Fruit fly (Drosophila melanogaster) whole organism, embryonic: ENCODE measurements around the gene ClpP.

ENCODE experiments used
- Atf6 ChIP-seq: fragments of 200-800 bp; sonication (Bioruptor generic); IDR thresholded peaks from 2 replicates; pipeline ENCODE4 v1.3.6; 2022; ENCODE audit warnings: missing biosample characterization, missing genetic modification characterization
- BEAF-32 ChIP-seq: fragments of 200-800 bp; sonication (Bioruptor generic); optimal IDR thresholded peaks from 3 replicates; lab custom pipeline; 2017; ENCODE audit warnings: missing biosample characterization, missing genetic modification characterization, mild to moderate bottlenecking, moderate library complexity, missing genetic modification reagents
- Bdp1 ChIP-seq: fragments of 200-800 bp; sonication (Bioruptor generic); optimal IDR thresholded peaks from 3 replicates; lab custom pipeline; 2016; ENCODE audit warnings: missing biosample characterization, missing genetic modification characterization
- C15 ChIP-seq: fragments of 200-800 bp; sonication (Bioruptor generic); IDR thresholded peaks from 3 replicates; pipeline ENCODE4 v1.3.6; 2022; ENCODE audit warnings: missing biosample characterization, missing genetic modification characterization
- CG12744 ChIP-seq: fragments of 200-800 bp; sonication (Bioruptor generic); optimal IDR thresholded peaks from 2 replicates; lab custom pipeline; 2016; ENCODE audit warnings: missing biosample characterization, missing genetic modification characterization
- CG13287 ChIP-seq: fragments of 200-800 bp; sonication (Bioruptor generic); IDR thresholded peaks from 2 replicates; pipeline ENCODE4 v1.3.6; 2022; ENCODE audit warnings: missing biosample characterization, missing genetic modification characterization; ENCODE audit not compliant: partially characterized antibody
- CG15269 ChIP-seq: fragments of 200-800 bp; sonication (Bioruptor generic); optimal IDR thresholded peaks from 2 replicates; lab custom pipeline; 2018; ENCODE audit warnings: missing biosample characterization, mild to moderate bottlenecking, missing genetic modification characterization, moderate library complexity
- CG15601 ChIP-seq: fragments of 200-800 bp; sonication (Bioruptor generic); optimal IDR thresholded peaks from 3 replicates; lab custom pipeline; 2019; ENCODE audit warnings: missing biosample characterization, mild to moderate bottlenecking, missing genetic modification characterization, moderate library complexity
- CG1602 ChIP-seq: fragments of 200-800 bp; sonication (Bioruptor generic); optimal IDR thresholded peaks from 3 replicates; lab custom pipeline; 2016; ENCODE audit warnings: missing biosample characterization, missing genetic modification characterization
- CG18011 ChIP-seq: fragments of 200-800 bp; sonication (Bioruptor generic); optimal IDR thresholded peaks from 2 replicates; lab custom pipeline; 2017; ENCODE audit warnings: missing biosample characterization, missing genetic modification characterization, mild to moderate bottlenecking, moderate library complexity, missing genotype
- CG42726 ChIP-seq: fragments of 200-800 bp; sonication (Bioruptor generic); IDR thresholded peaks from 2 replicates; pipeline ENCODE4 v1.3.6; 2022; ENCODE audit warnings: missing biosample characterization, missing genetic modification characterization; ENCODE audit not compliant: partially characterized antibody
- CG4282 ChIP-seq: fragments of 200-800 bp; sonication (Bioruptor generic); optimal IDR thresholded peaks from 2 replicates; lab custom pipeline; 2016; ENCODE audit warnings: missing biosample characterization, missing genetic modification characterization
- CG4730 ChIP-seq: fragments of 200-800 bp; sonication (Bioruptor generic); IDR thresholded peaks from 2 replicates; pipeline ENCODE4 v1.3.6; 2022; ENCODE audit warnings: missing biosample characterization, missing genetic modification characterization
- CG8944 ChIP-seq: fragments of 200-800 bp; sonication (Bioruptor generic); optimal IDR thresholded peaks from 3 replicates; lab custom pipeline; 2016; ENCODE audit warnings: missing biosample characterization, missing genetic modification characterization
- CG9215 ChIP-seq: fragments of 200-800 bp; sonication (Bioruptor generic); IDR thresholded peaks from 2 replicates; pipeline ENCODE4 v1.3.6; 2022; ENCODE audit warnings: missing biosample characterization, missing genetic modification characterization
- CG9609 ChIP-seq: fragments of 200-800 bp; sonication (Bioruptor generic); optimal IDR thresholded peaks from 3 replicates; lab custom pipeline; 2016; ENCODE audit warnings: missing biosample characterization, missing genetic modification characterization
- CG9817 ChIP-seq: fragments of 200-800 bp; sonication (Bioruptor generic); optimal IDR thresholded peaks from 2 replicates; lab custom pipeline; 2018; ENCODE audit warnings: missing biosample characterization, mild to moderate bottlenecking, missing genetic modification characterization, moderate library complexity
- CG9932 ChIP-seq: fragments of 200-800 bp; sonication (Bioruptor generic); IDR thresholded peaks from 2 replicates; pipeline ENCODE4 v1.3.6; 2022; ENCODE audit warnings: missing biosample characterization, missing genetic modification characterization
- Eip74EF ChIP-seq, 2 experiments: fragments of 200-800 bp in 1 of 2; fragments of >200 bp in 1 of 2; sonication (Bioruptor generic) in 1 of 2; optimal IDR thresholded peaks; 2 replicates each; lab custom pipeline; 2017 to 2019; ENCODE audit warnings: missing biosample characterization in 2 of 2, missing genetic modification characterization in 2 of 2, mild to moderate bottlenecking in 1 of 2, moderate library complexity in 1 of 2
- HLH4C ChIP-seq: fragments of 200-800 bp; sonication (Bioruptor generic); IDR thresholded peaks from 3 replicates; pipeline ENCODE4 v1.3.6; 2022; ENCODE audit warnings: missing biosample characterization, missing genetic modification characterization; ENCODE audit not compliant: partially characterized antibody
- HLH54F ChIP-seq: fragments of 200-800 bp; sonication (Bioruptor generic); optimal IDR thresholded peaks from 3 replicates; lab custom pipeline; 2016; ENCODE audit warnings: missing biosample characterization, missing genetic modification characterization
- Hey ChIP-seq: fragments of 200-800 bp; sonication (Bioruptor generic); optimal IDR thresholded peaks from 3 replicates; lab custom pipeline; 2018; ENCODE audit warnings: missing biosample characterization, mild to moderate bottlenecking, missing genetic modification characterization
- Hr3 ChIP-seq: fragments of 200-800 bp; sonication (Bioruptor generic); optimal IDR thresholded peaks from 3 replicates; lab custom pipeline; 2016; ENCODE audit warnings: missing biosample characterization, missing genetic modification characterization
- Max ChIP-seq: fragments of 200-800 bp; sonication (Bioruptor generic); optimal IDR thresholded peaks from 2 replicates; lab custom pipeline; 2016; ENCODE audit warnings: missing biosample characterization, mild to moderate bottlenecking, missing genetic modification characterization
- Mrtf ChIP-seq: fragments of 200-800 bp; sonication (Bioruptor generic); IDR thresholded peaks from 3 replicates; pipeline ENCODE4 v1.3.6; 2022; ENCODE audit warnings: missing biosample characterization, missing genetic modification characterization
- NfI ChIP-seq: fragments of 200-800 bp; sonication (Bioruptor generic); optimal IDR thresholded peaks from 3 replicates; lab custom pipeline; 2018; ENCODE audit warnings: missing biosample characterization, mild to moderate bottlenecking, missing genetic modification characterization, moderate library complexity
- Ravus ChIP-seq: fragments of 200-800 bp; sonication (Bioruptor generic); IDR thresholded peaks from 2 replicates; pipeline ENCODE4 v1.3.6; 2022; ENCODE audit warnings: missing biosample characterization, missing genetic modification characterization
- btn ChIP-seq: fragments of 200-800 bp; sonication (Bioruptor generic); optimal IDR thresholded peaks from 2 replicates; lab custom pipeline; 2016; ENCODE audit warnings: missing biosample characterization, missing genetic modification characterization
- chif ChIP-seq, 2 experiments: fragments of 200-800 bp; sonication (Bioruptor generic); optimal IDR thresholded peaks; 3 replicates each; lab custom pipeline; 2016; ENCODE audit warnings: missing biosample characterization in 2 of 2, missing genetic modification characterization in 2 of 2
- chinmo ChIP-seq: fragments of 200-800 bp; sonication (Bioruptor generic); IDR thresholded peaks from 4 replicates; pipeline ENCODE4 v1.3.6; 2022; ENCODE audit warnings: missing biosample characterization, missing genetic modification characterization; ENCODE audit not compliant: partially characterized antibody
- corto ChIP-seq: fragments of 200-800 bp; sonication (Bioruptor generic); optimal IDR thresholded peaks from 2 replicates; lab custom pipeline; 2016; ENCODE audit warnings: missing biosample characterization, mild to moderate bottlenecking, missing genetic modification characterization, moderate library complexity
- dan ChIP-seq: fragments of 200-800 bp; sonication (Bioruptor generic); IDR thresholded peaks from 2 replicates; pipeline ENCODE4 v1.3.6; 2022; ENCODE audit warnings: missing biosample characterization, missing genetic modification characterization
- disco-r ChIP-seq: fragments of 200-800 bp; sonication (Bioruptor generic); optimal IDR thresholded peaks from 2 replicates; lab custom pipeline; 2016; ENCODE audit warnings: missing biosample characterization, missing genetic modification characterization
- h ChIP-seq: fragments of >200 bp; optimal IDR thresholded peaks from 2 replicates; lab custom pipeline; 2017
- hbn ChIP-seq: fragments of 200-800 bp; sonication (Bioruptor generic); IDR thresholded peaks from 2 replicates; pipeline ENCODE4 v1.3.6; 2022; ENCODE audit warnings: missing biosample characterization, missing genetic modification characterization; ENCODE audit not compliant: partially characterized antibody
- hkb ChIP-seq, 2 experiments: fragments of 200-800 bp in 1 of 2; fragments of >200 bp in 1 of 2; sonication (Bioruptor generic) in 1 of 2; IDR thresholded peaks in 1 of 2; optimal IDR thresholded peaks in 1 of 2; 2 replicates each; pipeline versions ENCODE4 v1.3.6 to Lab custom; 2017 to 2022; ENCODE audit warnings: missing biosample characterization in 1 of 2, missing genetic modification characterization in 1 of 2
- lab ChIP-seq: fragments of 200-800 bp; sonication (Bioruptor generic); optimal IDR thresholded peaks from 3 replicates; lab custom pipeline; 2017; ENCODE audit warnings: missing biosample characterization, missing genetic modification characterization, mild to moderate bottlenecking, moderate library complexity, missing genetic modification reagents
- oc ChIP-seq: fragments of 200-800 bp; sonication (Bioruptor generic); optimal IDR thresholded peaks from 2 replicates; lab custom pipeline; 2018; ENCODE audit warnings: missing biosample characterization, mild to moderate bottlenecking, missing genetic modification characterization, moderate library complexity
- onecut ChIP-seq: fragments of 200-800 bp; sonication (Bioruptor generic); IDR thresholded peaks from 2 replicates; pipeline ENCODE4 v1.3.6; 2022; ENCODE audit warnings: missing biosample characterization, missing genetic modification characterization
- p53 ChIP-seq: fragments of 200-800 bp; sonication (Bioruptor generic); optimal IDR thresholded peaks from 2 replicates; lab custom pipeline; 2016; ENCODE audit warnings: missing biosample characterization, missing genetic modification characterization
- pb ChIP-seq: fragments of 200-800 bp; sonication (Bioruptor generic); optimal IDR thresholded peaks from 3 replicates; lab custom pipeline; 2016; ENCODE audit warnings: missing biosample characterization, missing genetic modification characterization
- phol ChIP-seq: fragments of 200-800 bp; sonication (Bioruptor generic); optimal IDR thresholded peaks from 3 replicates; lab custom pipeline; 2018; ENCODE audit warnings: missing biosample characterization, mild to moderate bottlenecking, missing genetic modification characterization, moderate library complexity
- pnt ChIP-seq: fragments of 200-800 bp; sonication (Bioruptor generic); optimal IDR thresholded peaks from 3 replicates; lab custom pipeline; 2016; ENCODE audit warnings: missing biosample characterization, missing genetic modification characterization
- shn ChIP-seq: fragments of 200-800 bp; sonication (Bioruptor generic); optimal IDR thresholded peaks from 3 replicates; lab custom pipeline; 2016; ENCODE audit warnings: missing biosample characterization, missing genetic modification characterization
- sob ChIP-seq: fragments of 200-800 bp; sonication (Bioruptor generic); IDR thresholded peaks from 2 replicates; pipeline ENCODE4 v1.3.6; 2022; ENCODE audit warnings: missing biosample characterization, missing genetic modification characterization
- stwl ChIP-seq: fragments of 200-800 bp; sonication (Bioruptor generic); optimal IDR thresholded peaks from 3 replicates; lab custom pipeline; 2018; ENCODE audit warnings: missing biosample characterization, mild to moderate bottlenecking, missing genetic modification characterization, moderate library complexity
- wek ChIP-seq: fragments of 200-800 bp; sonication (Bioruptor generic); optimal IDR thresholded peaks from 3 replicates; lab custom pipeline; 2018; ENCODE audit warnings: missing biosample characterization, mild to moderate bottlenecking, missing genetic modification characterization, moderate library complexity
- zf30C ChIP-seq: fragments of 200-800 bp; sonication (Bioruptor generic); optimal IDR thresholded peaks from 3 replicates; lab custom pipeline; 2018; ENCODE audit warnings: missing biosample characterization, mild to moderate bottlenecking, missing genetic modification characterization
- zfh1 ChIP-seq: fragments of 200-800 bp; sonication (Bioruptor generic); IDR thresholded peaks from 3 replicates; pipeline ENCODE4 v1.3.6; 2022; ENCODE audit warnings: missing biosample characterization, missing genetic modification characterization

The ClpP gene

dm6 chr2L:10339212-10339721, 17.3 kb upstream of the ClpP start, which contains the start of gene SamDC (continued):
- no peak for TF ChIP-seq h (lab: Kevin White, UChicago)
- peak; percentile 4 for TF ChIP-seq Max (GFP tag; lab: Kevin White, UChicago)
- TF ChIP-seq Hr3 = peak; percentile 37
- TF ChIP-seq Ravus = no peak
- no peak for TF ChIP-seq C15 (GFP tag; lab: Robert Waterston, UW)
- TF ChIP-seq CG12744 (GFP tag; lab: Kevin White, UChicago) = no peak
- TF ChIP-seq CG15601 (tag; lab: Kevin White, UChicago) = peak; percentile 59
- TF ChIP-seq CG9817 (tag; lab: Kevin White, UChicago) = peak; percentile 29
- TF ChIP-seq hbn = peak; percentile 54
- TF ChIP-seq phol (tag; lab: Kevin White, UChicago) = peak; percentile 42
- TF ChIP-seq HLH4C = peak; percentile 76
- no peak for TF ChIP-seq disco-r (GFP tag; lab: Kevin White, UChicago)
- no peak for TF ChIP-seq CG4282
- no peak for TF ChIP-seq zf30C (GFP tag; lab: Kevin White, UChicago)
- TF ChIP-seq chinmo (GFP tag; lab: Robert Waterston, UW) = peak; percentile 90; the same call in 3 of the 4 replicates
- TF ChIP-seq CG9609 (GFP tag; lab: Kevin White, UChicago) = no peak
- peak; percentile 13 for TF ChIP-seq wek (GFP tag; lab: Kevin White, UChicago)
- TF ChIP-seq CG4730 (GFP tag; lab: Robert Waterston, UW) = no peak
- no peak for TF ChIP-seq btn (GFP tag; lab: Kevin White, UChicago)
- TF ChIP-seq pb (GFP tag; lab: Kevin White, UChicago) = peak; percentile 39
- peak; percentile 39 for TF ChIP-seq CG1602 (GFP tag; lab: Kevin White, UChicago)
- TF ChIP-seq Eip74EF (GFP tag; optimal IDR thresholded peaks at IDR 0.05; lab: Kevin White, UChicago) = peak in 1 of 2 experiments; percentile 94
- TF ChIP-seq HLH54F (GFP tag; lab: Kevin White, UChicago) = peak; percentile 23
- TF ChIP-seq Atf6 (GFP tag; lab: Robert Waterston, UW) = peak; percentile 46; the same call in 1 of the 2 replicates
- no peak for TF ChIP-seq p53 (GFP tag; lab: Kevin White, UChicago)
- TF ChIP-seq CG13287 (GFP tag; lab: Robert Waterston, UW) = peak; percentile 79
- no peak for TF ChIP-seq shn
- TF ChIP-seq BEAF-32 = peak; percentile 88
- peak in 1 of 2 experiments; percentile 24 for TF ChIP-seq chif (GFP tag; optimal IDR thresholded peaks at IDR 0.05; lab: Kevin White, UChicago)
- no peak for TF ChIP-seq Bdp1 (GFP tag; lab: Kevin White, UChicago)
- no peak for TF ChIP-seq oc (tag; lab: Kevin White, UChicago)
- no peak for TF ChIP-seq lab (GFP tag; lab: Kevin White, UChicago)
- TF ChIP-seq CG8944 (GFP tag; lab: Kevin White, UChicago) = peak; percentile 17
- peak; percentile 65; the same call in 1 of the 2 replicates for TF ChIP-seq sob (GFP tag; lab: Robert Waterston, UW)
- no peak for TF ChIP-seq hkb (optimal IDR thresholded peaks at IDR 0.05; lab: Kevin White, UChicago)
- TF ChIP-seq hkb (GFP tag; IDR thresholded peaks at IDR 0.05; lab: Robert Waterston, UW) = peak; percentile 53; the same call in 1 of the 2 replicates
- TF ChIP-seq NfI (GFP tag; lab: Kevin White, UChicago) = peak; percentile 46
- TF ChIP-seq corto (GFP tag; lab: Kevin White, UChicago) = peak; percentile 19
- no peak for TF ChIP-seq Hey (tag; lab: Kevin White, UChicago)
- no peak; the same call in 1 of the 2 replicates for TF ChIP-seq CG9932 (GFP tag; lab: Robert Waterston, UW)
- TF ChIP-seq CG9215 (GFP tag; lab: Robert Waterston, UW) = no peak
- peak; percentile 78 for TF ChIP-seq stwl
- TF ChIP-seq CG18011 (GFP tag; lab: Kevin White, UChicago) = no peak
- peak; percentile 82; the same call in 1 of the 2 replicates for TF ChIP-seq CG42726 (GFP tag; lab: Robert Waterston, UW)
- TF ChIP-seq onecut = 0 out of 2 replicates have a peak, but pooled peaks have one; percentile 26
- TF ChIP-seq dan (GFP tag; lab: Robert Waterston, UW) = no peak
- no peak for TF ChIP-seq Mrtf (GFP tag; lab: Robert Waterston, UW)
- TF ChIP-seq zfh1 (GFP tag; lab: Robert Waterston, UW) = peak; percentile 37; the same call in 1 of the 3 replicates
- TF ChIP-seq CG15269 (tag; lab: Kevin White, UChicago) = peak; percentile 72
- TF ChIP-seq pnt (GFP tag; lab: Kevin White, UChicago) = peak; percentile 2
